Fruit fly (Drosophila melanogaster) whole organism, embryonic: ENCODE data around the gene Ldsdh1.

Source experiments
- Ada2b ChIP-seq: fragments of 200-800 bp; sonication (Bioruptor generic); IDR thresholded peaks from 2 replicates; pipeline ENCODE4 v1.3.6; 2022; ENCODE audit warnings: missing biosample characterization, missing genetic modification characterization
- Bteb2 ChIP-seq: fragments of 200-800 bp; sonication (Bioruptor generic); optimal IDR thresholded peaks from 2 replicates; lab custom pipeline; 2016; ENCODE audit warnings: missing biosample characterization, missing genetic modification characterization
- CG10366 ChIP-seq: fragments of 200-800 bp; sonication (Bioruptor generic); IDR thresholded peaks from 2 replicates; pipeline ENCODE4 v1.3.6; 2022; ENCODE audit warnings: missing biosample characterization, missing genetic modification characterization
- CG10543 ChIP-seq: fragments of 200-800 bp; sonication (Bioruptor generic); optimal IDR thresholded peaks from 3 replicates; lab custom pipeline; 2017; ENCODE audit warnings: missing biosample characterization, mild to moderate bottlenecking, missing genetic modification characterization, moderate library complexity
- CG11696 ChIP-seq: fragments of 200-800 bp; sonication (Bioruptor generic); IDR thresholded peaks from 2 replicates; pipeline ENCODE4 v1.3.6; 2022; ENCODE audit warnings: missing biosample characterization, missing genetic modification characterization
- CG12299 ChIP-seq: fragments of 200-800 bp; sonication (Bioruptor generic); optimal IDR thresholded peaks from 2 replicates; lab custom pipeline; 2018; ENCODE audit warnings: missing biosample characterization, mild to moderate bottlenecking, missing genetic modification characterization
- CG15269 ChIP-seq: fragments of 200-800 bp; sonication (Bioruptor generic); optimal IDR thresholded peaks from 2 replicates; lab custom pipeline; 2018; ENCODE audit warnings: missing biosample characterization, mild to moderate bottlenecking, missing genetic modification characterization, moderate library complexity
- CG16863 ChIP-seq: fragments of 200-800 bp; sonication (Bioruptor generic); optimal IDR thresholded peaks from 3 replicates; lab custom pipeline; 2016; ENCODE audit warnings: missing biosample characterization, missing genetic modification characterization
- CG18619 ChIP-seq: fragments of 200-800 bp; sonication (Bioruptor generic); optimal IDR thresholded peaks from 3 replicates; lab custom pipeline; 2017; ENCODE audit warnings: missing biosample characterization, mild to moderate bottlenecking, missing genetic modification characterization
- CG2120 ChIP-seq: fragments of 200-800 bp; sonication (Bioruptor generic); optimal IDR thresholded peaks from 3 replicates; lab custom pipeline; 2016; ENCODE audit warnings: missing biosample characterization, missing genetic modification characterization
- CG2129 ChIP-seq: fragments of 200-800 bp; sonication (Bioruptor generic); IDR thresholded peaks from 2 replicates; pipeline ENCODE4 v1.3.6; 2022; ENCODE audit warnings: missing biosample characterization, missing genetic modification characterization; ENCODE audit not compliant: partially characterized antibody
- CG30020 ChIP-seq: fragments of 200-800 bp; optimal IDR thresholded peaks from 2 replicates; lab custom pipeline; 2019; ENCODE audit warnings: missing biosample characterization, mild to moderate bottlenecking, missing genetic modification characterization, moderate library complexity
- CG3065 ChIP-seq: fragments of 200-800 bp; sonication (Bioruptor generic); optimal IDR thresholded peaks from 2 replicates; lab custom pipeline; 2016; ENCODE audit warnings: missing biosample characterization, missing genetic modification characterization
- CG43689 ChIP-seq: fragments of 200-800 bp; sonication (Bioruptor generic); IDR thresholded peaks from 2 replicates; pipeline ENCODE4 v1.3.6; 2022; ENCODE audit warnings: missing biosample characterization, missing genetic modification characterization
- CG5953 ChIP-seq: fragments of 200-800 bp; sonication (Bioruptor generic); IDR thresholded peaks from 2 replicates; pipeline ENCODE4 v1.3.6; 2022; ENCODE audit warnings: missing biosample characterization, missing genetic modification characterization
- CG6175 ChIP-seq: fragments of 200-800 bp; sonication (Bioruptor generic); IDR thresholded peaks from 3 replicates; pipeline ENCODE4 v1.3.6; 2022; ENCODE audit warnings: missing biosample characterization, missing genetic modification characterization
- CG6272 ChIP-seq: fragments of 200-800 bp; sonication (Bioruptor generic); IDR thresholded peaks from 2 replicates; pipeline ENCODE4 v1.3.6; 2022; ENCODE audit warnings: missing biosample characterization, missing genetic modification characterization
- CG6765 ChIP-seq: fragments of 200-800 bp; sonication (Bioruptor generic); optimal IDR thresholded peaks from 3 replicates; lab custom pipeline; 2017; ENCODE audit warnings: missing biosample characterization, mild to moderate bottlenecking, missing genetic modification characterization
- CG9797 ChIP-seq: fragments of 200-800 bp; sonication (Bioruptor generic); optimal IDR thresholded peaks from 3 replicates; lab custom pipeline; 2018; ENCODE audit warnings: missing biosample characterization, mild to moderate bottlenecking, missing genetic modification characterization
- CG9932 ChIP-seq: fragments of 200-800 bp; sonication (Bioruptor generic); IDR thresholded peaks from 2 replicates; pipeline ENCODE4 v1.3.6; 2022; ENCODE audit warnings: missing biosample characterization, missing genetic modification characterization
- CTCF ChIP-seq: fragments of 200-800 bp; sonication (Bioruptor generic); optimal IDR thresholded peaks from 2 replicates; lab custom pipeline; 2017; ENCODE audit warnings: missing biosample characterization, mild to moderate bottlenecking, missing genetic modification characterization, moderate library complexity
- Camta ChIP-seq: fragments of 200-800 bp; sonication (Bioruptor generic); optimal IDR thresholded peaks from 2 replicates; lab custom pipeline; 2016; ENCODE audit warnings: missing biosample characterization, missing genetic modification characterization
- Dip3 ChIP-seq: fragments of 200-800 bp; sonication (Bioruptor generic); optimal IDR thresholded peaks from 3 replicates; lab custom pipeline; 2016; ENCODE audit warnings: missing biosample characterization, missing genetic modification characterization
- Drgx ChIP-seq: fragments of 200-800 bp; sonication (Bioruptor generic); IDR thresholded peaks from 2 replicates; pipeline ENCODE4 v1.3.6; 2022; ENCODE audit warnings: missing biosample characterization, missing genetic modification characterization
- Elba2 ChIP-seq: fragments of 200-800 bp; sonication (Bioruptor generic); optimal IDR thresholded peaks from 3 replicates; lab custom pipeline; 2016; ENCODE audit warnings: missing biosample characterization, missing genetic modification characterization
- HHEX ChIP-seq: fragments of 200-800 bp; sonication (Bioruptor generic); optimal IDR thresholded peaks from 3 replicates; lab custom pipeline; 2017; ENCODE audit warnings: missing biosample characterization, mild to moderate bottlenecking, missing genetic modification characterization, missing genetic modification reagents
- Hey ChIP-seq: fragments of 200-800 bp; sonication (Bioruptor generic); optimal IDR thresholded peaks from 3 replicates; lab custom pipeline; 2018; ENCODE audit warnings: missing biosample characterization, mild to moderate bottlenecking, missing genetic modification characterization
- Med ChIP-seq: fragments of 200-800 bp; sonication (Bioruptor generic); peaks from one replicate; lab custom pipeline; 2016; ENCODE audit warnings: missing biosample characterization, missing genetic modification characterization, mild to moderate bottlenecking, inconsistent platforms, moderate library complexity
- NFAT ChIP-seq: fragments of 200-800 bp; sonication (Bioruptor generic); IDR thresholded peaks from 2 replicates; pipeline ENCODE4 v1.3.6; 2022; ENCODE audit warnings: missing biosample characterization, missing genetic modification characterization
- Neu2 ChIP-seq: fragments of 200-800 bp; sonication (Bioruptor generic); optimal IDR thresholded peaks from 3 replicates; lab custom pipeline; 2016; ENCODE audit warnings: missing biosample characterization, missing genetic modification characterization, borderline replicate concordance
- Oaz ChIP-seq: fragments of 200-800 bp; sonication (Bioruptor generic); IDR thresholded peaks from 2 replicates; pipeline ENCODE4 v1.3.6; 2022; ENCODE audit warnings: missing biosample characterization, missing genetic modification characterization
- Sry-β ChIP-seq: fragments of 200-800 bp; sonication (Bioruptor generic); optimal IDR thresholded peaks from 2 replicates; lab custom pipeline; 2018; ENCODE audit warnings: missing biosample characterization, mild to moderate bottlenecking, missing genetic modification characterization, moderate library complexity
- Sry-δ ChIP-seq: fragments of 200-800 bp; sonication (Bioruptor generic); optimal IDR thresholded peaks from 2 replicates; lab custom pipeline; 2016; ENCODE audit warnings: missing biosample characterization, missing genetic modification characterization
- Taf1 ChIP-seq: fragments of 200-800 bp; sonication (Bioruptor generic); IDR thresholded peaks from 2 replicates; pipeline ENCODE4 v1.3.6; 2022; ENCODE audit warnings: missing biosample characterization, missing genetic modification characterization
- bcd ChIP-seq: fragments of 200-800 bp; sonication (Bioruptor generic); optimal IDR thresholded peaks from 2 replicates; lab custom pipeline; 2017; ENCODE audit warnings: missing biosample characterization, mild to moderate bottlenecking, missing genetic modification characterization
- bsh ChIP-seq, 2 experiments: fragments of 200-800 bp; sonication (Bioruptor generic); optimal IDR thresholded peaks; 2 replicates each; lab custom pipeline; 2017 to 2018; ENCODE audit warnings: mild to moderate bottlenecking in 2 of 2, missing biosample characterization in 2 of 2, missing genetic modification characterization in 2 of 2, moderate library complexity in 1 of 2
- chn ChIP-seq: fragments of 200-800 bp; sonication (Bioruptor generic); optimal IDR thresholded peaks from 2 replicates; lab custom pipeline; 2016; ENCODE audit warnings: missing biosample characterization, missing genetic modification characterization
- croc ChIP-seq: fragments of 200-800 bp; sonication (Bioruptor generic); conservative IDR thresholded peaks from 3 replicates; pipeline ENCODE4 v1.3.6; 2022; ENCODE audit warnings: missing biosample characterization, missing genetic modification characterization
- dimm ChIP-seq: fragments of 200-800 bp; sonication (Bioruptor generic); IDR thresholded peaks from 2 replicates; pipeline ENCODE4 v1.3.6; 2022; ENCODE audit warnings: missing biosample characterization, missing genetic modification characterization
- esg ChIP-seq: fragments of 200-800 bp; sonication (Bioruptor generic); conservative IDR thresholded peaks from 2 replicates; pipeline ENCODE4 v1.3.6; 2022; ENCODE audit warnings: missing biosample characterization, missing genetic modification characterization
- fd3F ChIP-seq: fragments of 200-800 bp; sonication (Bioruptor generic); optimal IDR thresholded peaks from 2 replicates; lab custom pipeline; 2018; ENCODE audit warnings: missing biosample characterization, mild to moderate bottlenecking, missing genetic modification characterization, moderate library complexity
- lbe ChIP-seq: fragments of 200-800 bp; sonication (Bioruptor generic); optimal IDR thresholded peaks from 2 replicates; lab custom pipeline; 2016; ENCODE audit warnings: missing biosample characterization, mild to moderate bottlenecking, missing genetic modification characterization
- nau ChIP-seq: fragments of 200-800 bp; sonication (Bioruptor generic); optimal IDR thresholded peaks from 3 replicates; lab custom pipeline; 2017; ENCODE audit warnings: missing biosample characterization, mild to moderate bottlenecking, missing genetic modification characterization, missing genetic modification reagents
- nmo ChIP-seq: fragments of 200-800 bp; sonication (Bioruptor generic); optimal IDR thresholded peaks from 2 replicates; lab custom pipeline; 2018; ENCODE audit warnings: missing biosample characterization, mild to moderate bottlenecking, missing genetic modification characterization, moderate library complexity
- otp ChIP-seq: fragments of 200-800 bp; sonication (Bioruptor generic); IDR thresholded peaks from 3 replicates; pipeline ENCODE4, ENCODE4 v1.3.6; 2022; ENCODE audit warnings: missing biosample characterization, missing genetic modification characterization
- pho ChIP-seq: fragments of 200-800 bp; sonication (Bioruptor generic); optimal IDR thresholded peaks from 2 replicates; lab custom pipeline; 2016; ENCODE audit warnings: missing biosample characterization, missing genetic modification characterization
- slp2 ChIP-seq: fragments of 200-800 bp; sonication (Bioruptor generic); optimal IDR thresholded peaks from 2 replicates; lab custom pipeline; 2016; ENCODE audit warnings: missing biosample characterization, missing genetic modification characterization
- sob ChIP-seq: fragments of 200-800 bp; sonication (Bioruptor generic); IDR thresholded peaks from 2 replicates; pipeline ENCODE4 v1.3.6; 2022; ENCODE audit warnings: missing biosample characterization, missing genetic modification characterization
- tll ChIP-seq, 2 experiments: fragments of 200-800 bp in 1 of 2; fragments of >200 bp in 1 of 2; sonication (Bioruptor generic) in 1 of 2; optimal IDR thresholded peaks; 2 replicates each; lab custom pipeline; 2017 to 2019; ENCODE audit warnings: missing biosample characterization in 2 of 2, missing genetic modification characterization in 2 of 2, mild to moderate bottlenecking in 1 of 2, moderate library complexity in 1 of 2
- vvl ChIP-seq: fragments of 200-800 bp; sonication (Bioruptor generic); IDR thresholded peaks from 2 replicates; pipeline ENCODE4 v1.3.6; 2022; ENCODE audit warnings: missing biosample characterization, missing genetic modification characterization
- wdn ChIP-seq: fragments of 200-800 bp; sonication (Bioruptor generic); IDR thresholded peaks from 2 replicates; pipeline ENCODE4 v1.3.6; 2022; ENCODE audit warnings: missing biosample characterization, missing genetic modification characterization
- zen ChIP-seq: fragments of 200-800 bp; sonication (Bioruptor generic); optimal IDR thresholded peaks from 3 replicates; lab custom pipeline; 2018; ENCODE audit warnings: missing biosample characterization, mild to moderate bottlenecking, missing genetic modification characterization, moderate library complexity

The Ldsdh1 gene

dm6 chrX:8125224-8125649, 43.8 kb upstream of the Ldsdh1 start (continued):
- TF ChIP-seq Dip3 = no peak
- TF ChIP-seq nmo (GFP tag; lab: Kevin White, UChicago) = peak; percentile 81
- peak; percentile 38; the same call in 2 of the 3 replicates for TF ChIP-seq croc (GFP tag; lab: Robert Waterston, UW)
- TF ChIP-seq CG10366 (GFP tag; lab: Robert Waterston, UW) = peak; percentile 19; the same call in 1 of the 2 replicates
- TF ChIP-seq chn (GFP tag; lab: Kevin White, UChicago) = no peak
- no peak for TF ChIP-seq Elba2
- TF ChIP-seq CG43689 (GFP tag; lab: Robert Waterston, UW) = no peak
- TF ChIP-seq CG6765 (GFP tag; lab: Kevin White, UChicago) = no peak
- TF ChIP-seq fd3F (GFP tag; lab: Kevin White, UChicago) = no peak
- no peak for TF ChIP-seq CG2129 (GFP tag; lab: Robert Waterston, UW)
- no peak for TF ChIP-seq CG11696 (GFP tag; lab: Robert Waterston, UW)
- TF ChIP-seq CG9932 = no peak
- peak; percentile 55 for TF ChIP-seq Drgx (GFP tag; lab: Robert Waterston, UW)
- TF ChIP-seq bcd (GFP tag; lab: Kevin White, UChicago) = peak; percentile 50
- TF ChIP-seq vvl = peak; percentile 19; the same call in 1 of the 2 replicates
- no peak for TF ChIP-seq CG12299 (tag; lab: Kevin White, UChicago)
- no peak for TF ChIP-seq Neu2 (GFP tag; lab: Kevin White, UChicago)
- TF ChIP-seq NFAT (GFP tag; lab: Robert Waterston, UW) = 0 out of 2 replicates have a peak, but pooled peaks have one; percentile 31
- TF ChIP-seq tll (GFP tag; optimal IDR thresholded peaks at IDR 0.05; lab: Kevin White, UChicago) = no peak
- peak in 1 of 2 experiments; percentile 60 for TF ChIP-seq bsh (GFP tag; optimal IDR thresholded peaks at IDR 0.05; lab: Kevin White, UChicago)
- TF ChIP-seq lbe (GFP tag; lab: Kevin White, UChicago) = no peak
- 0 out of 2 replicates have a peak, but pooled peaks have one; percentile 10 for TF ChIP-seq CG6272
- TF ChIP-seq CG10543 (GFP tag; lab: Kevin White, UChicago) = no peak
- peak; percentile 33 for TF ChIP-seq CG18619 (GFP tag; lab: Kevin White, UChicago)
- TF ChIP-seq CG30020 (tag; lab: Kevin White, UChicago) = peak; percentile 18
- TF ChIP-seq CTCF (GFP tag; lab: Kevin White, UChicago) = no peak
- TF ChIP-seq Hey (tag; lab: Kevin White, UChicago) = no peak
- peak; percentile 65 for TF ChIP-seq Med (GFP tag; lab: Kevin White, UChicago)
- TF ChIP-seq CG5953 (GFP tag; lab: Robert Waterston, UW) = 0 out of 2 replicates have a peak, but pooled peaks have one; percentile 31
- peak; percentile 39; the same call in 1 of the 2 replicates for TF ChIP-seq dimm (GFP tag; lab: Robert Waterston, UW)
- TF ChIP-seq CG15269 (tag; lab: Kevin White, UChicago) = peak; percentile 45
- no peak for TF ChIP-seq otp (GFP tag; lab: Robert Waterston, UW)
- no peak for TF ChIP-seq CG16863 (GFP tag; lab: Kevin White, UChicago)
- peak; percentile 47 for TF ChIP-seq zen (tag; lab: Kevin White, UChicago)
- TF ChIP-seq pho (GFP tag; lab: Kevin White, UChicago) = no peak
- TF ChIP-seq sob = no peak
- no peak for TF ChIP-seq nau
- no peak for TF ChIP-seq Sry-δ (GFP tag; lab: Kevin White, UChicago)
- no peak for TF ChIP-seq CG9797
- no peak for TF ChIP-seq CG2120 (GFP tag; lab: Kevin White, UChicago)
- TF ChIP-seq Oaz = no peak
- TF ChIP-seq Taf1 (GFP tag; lab: Robert Waterston, UW) = no peak
- no peak for TF ChIP-seq slp2 (GFP tag; lab: Kevin White, UChicago)
- no peak for TF ChIP-seq Ada2b
- TF ChIP-seq Sry-β = no peak
- 0 out of 2 replicates have a peak, but pooled peaks have one; percentile 27 for TF ChIP-seq esg (GFP tag; lab: Robert Waterston, UW)
- TF ChIP-seq Bteb2 (GFP tag; lab: Kevin White, UChicago) = no peak
- no peak for TF ChIP-seq Camta (GFP tag; lab: Kevin White, UChicago)
- peak; percentile 26 for TF ChIP-seq HHEX
- TF ChIP-seq CG6175 (GFP tag; lab: Robert Waterston, UW) = no peak
- TF ChIP-seq wdn (GFP tag; lab: Robert Waterston, UW) = no peak
- TF ChIP-seq CG3065 = no peak
